Fruit fly (Drosophila melanogaster) whole organism, embryonic: Measurements from ENCODE around the gene Pde11.

ENCODE experiments used
- Ada2b ChIP-seq: fragments of 200-800 bp; sonication (Bioruptor generic); IDR thresholded peaks from 2 replicates; pipeline ENCODE4 v1.3.6; 2022; ENCODE audit warnings: missing biosample characterization, missing genetic modification characterization
- B-H2 ChIP-seq: fragments of 200-800 bp; sonication (Bioruptor generic); optimal IDR thresholded peaks from 2 replicates; lab custom pipeline; 2018; ENCODE audit warnings: missing biosample characterization, mild to moderate bottlenecking, missing genetic modification characterization
- Blimp-1 ChIP-seq: fragments of 200-800 bp; sonication (Bioruptor generic); optimal IDR thresholded peaks from 3 replicates; lab custom pipeline; 2018; ENCODE audit warnings: missing biosample characterization, missing genetic modification characterization, mild to moderate bottlenecking, moderate library complexity, missing genetic modification reagents
- C15 ChIP-seq: fragments of 200-800 bp; sonication (Bioruptor generic); IDR thresholded peaks from 3 replicates; pipeline ENCODE4 v1.3.6; 2022; ENCODE audit warnings: missing biosample characterization, missing genetic modification characterization
- CG10209 ChIP-seq: fragments of 200-800 bp; sonication (Bioruptor generic); optimal IDR thresholded peaks from 3 replicates; lab custom pipeline; 2017; ENCODE audit warnings: missing biosample characterization, mild to moderate bottlenecking, missing genetic modification characterization, missing genetic modification reagents
- CG13296 ChIP-seq: fragments of 200-800 bp; sonication (Bioruptor generic); optimal IDR thresholded peaks from 3 replicates; lab custom pipeline; 2018; ENCODE audit warnings: missing biosample characterization, mild to moderate bottlenecking, missing genetic modification characterization
- CG15514 ChIP-seq: fragments of 200-800 bp; sonication (Bioruptor generic); optimal IDR thresholded peaks from 3 replicates; lab custom pipeline; 2017; ENCODE audit warnings: missing biosample characterization, missing genetic modification characterization, mild to moderate bottlenecking, moderate library complexity, missing genetic modification reagents
- CG15696 ChIP-seq: fragments of 200-800 bp; sonication (Bioruptor generic); optimal IDR thresholded peaks from 2 replicates; lab custom pipeline; 2019; ENCODE audit warnings: missing biosample characterization, mild to moderate bottlenecking, missing genetic modification characterization, moderate library complexity
- CG16863 ChIP-seq: fragments of 200-800 bp; sonication (Bioruptor generic); optimal IDR thresholded peaks from 3 replicates; lab custom pipeline; 2016; ENCODE audit warnings: missing biosample characterization, missing genetic modification characterization
- CG17361 ChIP-seq: fragments of 200-800 bp; sonication (Bioruptor generic); IDR thresholded peaks from 3 replicates; pipeline ENCODE4 v1.3.6; 2022; ENCODE audit warnings: missing biosample characterization, missing genetic modification characterization
- CG2120 ChIP-seq: fragments of 200-800 bp; sonication (Bioruptor generic); optimal IDR thresholded peaks from 3 replicates; lab custom pipeline; 2016; ENCODE audit warnings: missing biosample characterization, missing genetic modification characterization
- CG2199 ChIP-seq: fragments of 200-800 bp; sonication (Bioruptor generic); IDR thresholded peaks from 3 replicates; pipeline ENCODE4 v1.3.6; 2022; ENCODE audit warnings: missing biosample characterization, missing genetic modification characterization
- CG2712 ChIP-seq: fragments of 200-800 bp; optimal IDR thresholded peaks from 3 replicates; lab custom pipeline; 2019; ENCODE audit warnings: missing biosample characterization, mild to moderate bottlenecking, missing genetic modification characterization, moderate library complexity
- CG31365 ChIP-seq: fragments of 200-800 bp; sonication (Bioruptor generic); optimal IDR thresholded peaks from 2 replicates; lab custom pipeline; 2018; ENCODE audit warnings: missing biosample characterization, mild to moderate bottlenecking, missing genetic modification characterization
- CG3838 ChIP-seq: fragments of 200-800 bp; sonication (Bioruptor generic); optimal IDR thresholded peaks from 3 replicates; lab custom pipeline; 2016; ENCODE audit warnings: missing biosample characterization, missing genetic modification characterization
- CG43689 ChIP-seq: fragments of 200-800 bp; sonication (Bioruptor generic); IDR thresholded peaks from 2 replicates; pipeline ENCODE4 v1.3.6; 2022; ENCODE audit warnings: missing biosample characterization, missing genetic modification characterization
- CG4854 ChIP-seq: fragments of 200-800 bp; sonication (Bioruptor generic); optimal IDR thresholded peaks from 2 replicates; lab custom pipeline; 2016; ENCODE audit warnings: missing biosample characterization, missing genetic modification characterization, inconsistent platforms
- CG6272 ChIP-seq: fragments of 200-800 bp; sonication (Bioruptor generic); IDR thresholded peaks from 2 replicates; pipeline ENCODE4 v1.3.6; 2022; ENCODE audit warnings: missing biosample characterization, missing genetic modification characterization
- CG6654 ChIP-seq: fragments of 200-800 bp; sonication (Bioruptor generic); optimal IDR thresholded peaks from 2 replicates; lab custom pipeline; 2017; ENCODE audit warnings: missing biosample characterization, mild to moderate bottlenecking, missing genetic modification characterization
- CG6791 ChIP-seq: fragments of 200-800 bp; sonication (Bioruptor generic); IDR thresholded peaks from 3 replicates; pipeline ENCODE4 v1.3.6; 2022; ENCODE audit warnings: missing biosample characterization, missing genetic modification characterization; ENCODE audit not compliant: partially characterized antibody
- CG6813 ChIP-seq: fragments of 200-800 bp; sonication (Bioruptor generic); optimal IDR thresholded peaks from 2 replicates; lab custom pipeline; 2017; ENCODE audit warnings: missing biosample characterization, missing genetic modification characterization, mild to moderate bottlenecking, moderate library complexity, missing genetic modification reagents
- CG8089 ChIP-seq: fragments of 200-800 bp; sonication (Bioruptor generic); optimal IDR thresholded peaks from 3 replicates; lab custom pipeline; 2016; ENCODE audit warnings: missing biosample characterization, missing genetic modification characterization
- CTCF ChIP-seq: fragments of 200-800 bp; sonication (Bioruptor generic); optimal IDR thresholded peaks from 2 replicates; lab custom pipeline; 2017; ENCODE audit warnings: missing biosample characterization, mild to moderate bottlenecking, missing genetic modification characterization, moderate library complexity
- CoRest ChIP-seq: fragments of 200-800 bp; sonication (Bioruptor generic); optimal IDR thresholded peaks from 3 replicates; lab custom pipeline; 2018; ENCODE audit warnings: missing biosample characterization, mild to moderate bottlenecking, missing genetic modification characterization, moderate library complexity
- D ChIP-seq, 2 experiments: fragments of 200-800 bp in 1 of 2; fragments of >200 bp in 1 of 2; sonication (Bioruptor generic) in 1 of 2; optimal IDR thresholded peaks; 2 replicates in 1 of 2; 3 replicates in 1 of 2; lab custom pipeline; 2017; ENCODE audit warnings: mild to moderate bottlenecking in 1 of 2, missing biosample characterization in 1 of 2, missing genetic modification characterization in 1 of 2, missing genetic modification reagents in 1 of 2
- Dbx ChIP-seq: fragments of 200-800 bp; sonication (Bioruptor generic); IDR thresholded peaks from 3 replicates; pipeline ENCODE4 v1.3.6; 2022; ENCODE audit warnings: missing biosample characterization, missing genetic modification characterization
- HLH3B ChIP-seq: fragments of 200-800 bp; sonication (Bioruptor generic); IDR thresholded peaks from 2 replicates; pipeline ENCODE4 v1.3.6; 2022; ENCODE audit warnings: missing biosample characterization, missing genetic modification characterization
- HmgZ ChIP-seq: fragments of 200-800 bp; sonication (Bioruptor generic); optimal IDR thresholded peaks from 2 replicates; lab custom pipeline; 2018; ENCODE audit warnings: missing biosample characterization, mild to moderate bottlenecking, missing genetic modification characterization
- Hr3 ChIP-seq: fragments of 200-800 bp; sonication (Bioruptor generic); optimal IDR thresholded peaks from 3 replicates; lab custom pipeline; 2016; ENCODE audit warnings: missing biosample characterization, missing genetic modification characterization
- MESR4 ChIP-seq: fragments of 200-800 bp; sonication (Bioruptor generic); optimal IDR thresholded peaks from 2 replicates; lab custom pipeline; 2018; ENCODE audit warnings: missing biosample characterization, mild to moderate bottlenecking, missing genetic modification characterization, moderate library complexity
- Nf-YC ChIP-seq: fragments of 200-800 bp; optimal IDR thresholded peaks from 3 replicates; lab custom pipeline; 2019; ENCODE audit warnings: missing biosample characterization, mild to moderate bottlenecking, missing genetic modification characterization, moderate library complexity
- Poxn ChIP-seq: fragments of 200-800 bp; sonication (Bioruptor generic); IDR thresholded peaks from 2 replicates; pipeline ENCODE4 v1.3.6; 2022; ENCODE audit warnings: missing biosample characterization, missing genetic modification characterization
- Sry-δ ChIP-seq: fragments of 200-800 bp; sonication (Bioruptor generic); optimal IDR thresholded peaks from 2 replicates; lab custom pipeline; 2016; ENCODE audit warnings: missing biosample characterization, missing genetic modification characterization
- ac ChIP-seq: fragments of 200-800 bp; sonication (Bioruptor generic); optimal IDR thresholded peaks from 3 replicates; lab custom pipeline; 2017; ENCODE audit warnings: missing biosample characterization, mild to moderate bottlenecking, missing genetic modification characterization
- chm ChIP-seq: fragments of 200-800 bp; sonication (Bioruptor generic); IDR thresholded peaks from 2 replicates; pipeline ENCODE4 v1.3.6; 2022; ENCODE audit warnings: missing biosample characterization, missing genetic modification characterization
- crp ChIP-seq, 2 experiments: fragments of 200-800 bp; sonication (Bioruptor generic); optimal IDR thresholded peaks; 2 replicates in 1 of 2; 3 replicates in 1 of 2; lab custom pipeline; 2017; ENCODE audit warnings: missing biosample characterization in 2 of 2, missing genetic modification characterization in 2 of 2, mild to moderate bottlenecking in 1 of 2, moderate library complexity in 1 of 2
- dati ChIP-seq: fragments of 200-800 bp; sonication (Bioruptor generic); IDR thresholded peaks from 2 replicates; pipeline ENCODE4 v1.3.6; 2022; ENCODE audit warnings: missing biosample characterization, missing genetic modification characterization
- fru ChIP-seq: fragments of >200 bp; optimal IDR thresholded peaks from 2 replicates; lab custom pipeline; 2017
- gsb-n ChIP-seq: fragments of 200-800 bp; sonication (Bioruptor generic); optimal IDR thresholded peaks from 3 replicates; lab custom pipeline; 2018; ENCODE audit warnings: missing biosample characterization, mild to moderate bottlenecking, missing genetic modification characterization
- lov ChIP-seq, 2 experiments: fragments of 200-800 bp in 1 of 2; fragments of >200 bp in 1 of 2; sonication (Bioruptor generic) in 1 of 2; IDR thresholded peaks in 1 of 2; optimal IDR thresholded peaks in 1 of 2; 2 replicates in 1 of 2; 3 replicates in 1 of 2; pipeline versions ENCODE4 v1.3.6 to Lab custom; 2017 to 2022; ENCODE audit warnings: missing biosample characterization in 1 of 2, missing genetic modification characterization in 1 of 2
- luna ChIP-seq: fragments of 200-800 bp; sonication (Bioruptor generic); optimal IDR thresholded peaks from 2 replicates; lab custom pipeline; 2016; ENCODE audit warnings: missing biosample characterization, missing genetic modification characterization
- mam ChIP-seq: fragments of 200-800 bp; sonication (Bioruptor generic); optimal IDR thresholded peaks from 3 replicates; lab custom pipeline; 2016; ENCODE audit warnings: missing biosample characterization, missing genetic modification characterization
- nmo ChIP-seq: fragments of 200-800 bp; sonication (Bioruptor generic); optimal IDR thresholded peaks from 2 replicates; lab custom pipeline; 2018; ENCODE audit warnings: missing biosample characterization, mild to moderate bottlenecking, missing genetic modification characterization, moderate library complexity
- ranshi ChIP-seq: fragments of 200-800 bp; sonication (Bioruptor generic); IDR thresholded peaks from 2 replicates; pipeline ENCODE4 v1.3.6; 2022; ENCODE audit warnings: missing biosample characterization, missing genetic modification characterization
- scrt ChIP-seq: fragments of 200-800 bp; sonication (Bioruptor generic); optimal IDR thresholded peaks from 2 replicates; lab custom pipeline; 2018; ENCODE audit warnings: missing biosample characterization, mild to moderate bottlenecking, missing genetic modification characterization, moderate library complexity
- slbo ChIP-seq: fragments of 200-800 bp; sonication (Bioruptor generic); IDR thresholded peaks from 2 replicates; pipeline ENCODE4 v1.3.6; 2022; ENCODE audit warnings: missing biosample characterization, missing genetic modification characterization
- slp2 ChIP-seq: fragments of 200-800 bp; sonication (Bioruptor generic); optimal IDR thresholded peaks from 2 replicates; lab custom pipeline; 2016; ENCODE audit warnings: missing biosample characterization, missing genetic modification characterization
- sna ChIP-seq: fragments of 200-800 bp; sonication (Bioruptor generic); IDR thresholded peaks from 2 replicates; pipeline ENCODE4 v1.3.6; 2022; ENCODE audit warnings: missing biosample characterization, missing genetic modification characterization; ENCODE audit not compliant: partially characterized antibody
- sug ChIP-seq: fragments of 200-800 bp; optimal IDR thresholded peaks from 2 replicates; lab custom pipeline; 2019; ENCODE audit warnings: missing biosample characterization, mild to moderate bottlenecking, missing genetic modification characterization, moderate library complexity
- tgo ChIP-seq: fragments of 200-800 bp; sonication (Bioruptor generic); IDR thresholded peaks from 3 replicates; pipeline ENCODE4 v1.3.6; 2022; ENCODE audit warnings: missing biosample characterization, missing genetic modification characterization
- tio ChIP-seq: fragments of 200-800 bp; sonication (Bioruptor generic); optimal IDR thresholded peaks from 2 replicates; lab custom pipeline; 2017; ENCODE audit warnings: missing biosample characterization, missing genetic modification characterization, inconsistent platforms
- yki ChIP-seq: fragments of >200 bp; optimal IDR thresholded peaks from 3 replicates; lab custom pipeline; 2018

Pde11 gene

DNA sequence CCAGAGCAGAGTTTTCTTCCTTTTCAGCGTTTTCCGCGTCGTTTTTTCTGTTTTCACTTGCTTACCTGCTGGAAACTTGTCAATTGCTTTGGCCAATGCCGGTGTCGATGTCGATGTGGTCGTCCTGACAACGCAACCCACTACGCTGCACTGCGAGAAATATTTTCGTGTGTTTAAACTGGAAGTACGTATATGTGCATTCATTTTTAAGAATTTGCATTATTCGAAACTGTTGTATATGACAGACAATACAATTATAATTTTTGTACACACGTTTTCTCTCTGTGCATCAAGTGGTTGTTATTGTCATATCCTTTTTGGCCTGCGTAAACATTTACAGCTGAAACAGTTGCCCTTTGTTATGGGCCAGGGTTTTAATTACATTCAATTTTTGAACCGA lies 25.9 kb upstream of the Pde11 start, which contains the start of gene IFT46 (continued):
- no peak for TF ChIP-seq MESR4
- TF ChIP-seq Ada2b (GFP tag; lab: Robert Waterston, UW) = 0 out of 2 replicates have a peak, but pooled peaks have one; percentile 23
- no peak for TF ChIP-seq CG6272 (GFP tag; lab: Robert Waterston, UW)
- TF ChIP-seq crp (GFP tag; optimal IDR thresholded peaks at IDR 0.05; lab: Kevin White, UChicago) = no peak
- TF ChIP-seq CG3838 (GFP tag; lab: Kevin White, UChicago) = no peak
- no peak for TF ChIP-seq Poxn (GFP tag; lab: Robert Waterston, UW)
- TF ChIP-seq Blimp-1 (GFP tag; lab: Kevin White, UChicago) = no peak
- TF ChIP-seq slbo (GFP tag; lab: Robert Waterston, UW) = no peak
- TF ChIP-seq CG6791 (GFP tag; lab: Robert Waterston, UW) = no peak
- no peak for TF ChIP-seq scrt (GFP tag; lab: Kevin White, UChicago)
- peak; percentile 33 for TF ChIP-seq mam (GFP tag; lab: Kevin White, UChicago)
- no peak for TF ChIP-seq slp2 (GFP tag; lab: Kevin White, UChicago)
- peak; percentile 28; the same call in 1 of the 3 replicates for TF ChIP-seq CG2199 (GFP tag; lab: Robert Waterston, UW)
- TF ChIP-seq CG2712 (tag; lab: Kevin White, UChicago) = peak; percentile 35
- no peak for TF ChIP-seq CG4854 (GFP tag; lab: Kevin White, UChicago)
- TF ChIP-seq CoRest (tag; lab: Kevin White, UChicago) = no peak
- TF ChIP-seq CG6654 = no peak
- TF ChIP-seq B-H2 (GFP tag; lab: Kevin White, UChicago) = no peak
- no peak for TF ChIP-seq CG13296 (GFP tag; lab: Kevin White, UChicago)
- TF ChIP-seq chm (GFP tag; lab: Robert Waterston, UW) = no peak
- TF ChIP-seq tio (GFP tag; lab: Kevin White, UChicago) = no peak
- no peak for TF ChIP-seq CG31365 (tag; lab: Kevin White, UChicago)
- TF ChIP-seq Nf-YC (tag; lab: Kevin White, UChicago) = no peak
- no peak for TF ChIP-seq Sry-δ
- TF ChIP-seq CG15514 = no peak
- peak; percentile 4 for TF ChIP-seq CG10209 (GFP tag; lab: Kevin White, UChicago)
- TF ChIP-seq CG15696 (tag; lab: Kevin White, UChicago) = peak; percentile 46
- TF ChIP-seq Dbx (GFP tag; lab: Robert Waterston, UW) = peak; percentile 39; the same call in 1 of the 3 replicates
- TF ChIP-seq CG16863 (GFP tag; lab: Kevin White, UChicago) = no peak
- no peak for TF ChIP-seq fru (lab: Kevin White, UChicago)
- TF ChIP-seq ac (GFP tag; lab: Kevin White, UChicago) = peak; percentile 60
- no peak for TF ChIP-seq CG2120 (GFP tag; lab: Kevin White, UChicago)
- TF ChIP-seq gsb-n (tag; lab: Kevin White, UChicago) = no peak
- no peak for TF ChIP-seq sna
- TF ChIP-seq ranshi (GFP tag; lab: Robert Waterston, UW) = no peak
- TF ChIP-seq CG8089 = no peak
- TF ChIP-seq Hr3 (GFP tag; lab: Kevin White, UChicago) = no peak
- TF ChIP-seq luna (GFP tag; lab: Kevin White, UChicago) = no peak
- TF ChIP-seq D (optimal IDR thresholded peaks at IDR 0.05; lab: Kevin White, UChicago) = no peak
- TF ChIP-seq D (GFP tag; optimal IDR thresholded peaks at IDR 0.05; lab: Kevin White, UChicago) = no peak
- no peak for TF ChIP-seq nmo (GFP tag; lab: Kevin White, UChicago)
- no peak for TF ChIP-seq CG17361 (GFP tag; lab: Robert Waterston, UW)
- TF ChIP-seq tgo (GFP tag; lab: Robert Waterston, UW) = 0 out of 3 replicates have a peak, but pooled peaks have one; percentile 14
- no peak for TF ChIP-seq CG6813 (GFP tag; lab: Kevin White, UChicago)
- TF ChIP-seq lov (optimal IDR thresholded peaks at IDR 0.05; lab: Kevin White, UChicago) = no peak
- TF ChIP-seq lov (GFP tag; IDR thresholded peaks at IDR 0.05; lab: Robert Waterston, UW) = 0 out of 3 replicates have a peak, but pooled peaks have one; percentile 61
- TF ChIP-seq HLH3B (GFP tag; lab: Robert Waterston, UW) = no peak
- no peak for TF ChIP-seq C15 (GFP tag; lab: Robert Waterston, UW)
- no peak for TF ChIP-seq dati
- no peak for TF ChIP-seq sug
- TF ChIP-seq yki = no peak
- TF ChIP-seq HmgZ (tag; lab: Kevin White, UChicago) = no peak
- TF ChIP-seq CG43689 (GFP tag; lab: Robert Waterston, UW) = no peak
- TF ChIP-seq CTCF = no peak
